Worm (Caenorhabditis elegans) whole organism, L1 larva: Measurements from ENCODE around the gene vha-1.

Experiments
- aly-2 ChIP-seq: fragments of 150-350 bp; optimal IDR thresholded peaks from 2 replicates; lab custom pipeline; 2014; ENCODE audit warnings: missing biosample characterization, missing genetic modification characterization
- elt-2 ChIP-seq: sonication (generic microtip); optimal IDR thresholded peaks from 2 replicates; lab custom pipeline; 2016; ENCODE audit warnings: missing genetic modification characterization, mild to moderate bottlenecking, inconsistent platforms, missing compliant biosample characterization, missing genetic modification reagents
- fkh-10 ChIP-seq: sonication (generic microtip); optimal IDR thresholded peaks from 2 replicates; lab custom pipeline; 2017; ENCODE audit warnings: missing biosample characterization, missing genetic modification reagents, missing genetic modification characterization
- jun-1 ChIP-seq: fragments of 150-350 bp; optimal IDR thresholded peaks from 2 replicates; lab custom pipeline; 2014; ENCODE audit warnings: missing biosample characterization, missing genetic modification reagents, missing genetic modification characterization
- lin-13 ChIP-seq: fragments of 150-350 bp; optimal IDR thresholded peaks from 2 replicates; lab custom pipeline; 2014; ENCODE audit warnings: missing biosample characterization, missing genetic modification reagents, missing genetic modification characterization
- lin-15B ChIP-seq: fragments of 150-350 bp; sonication (generic microtip); optimal IDR thresholded peaks from 3 replicates; lab custom pipeline; 2014; ENCODE audit warnings: missing biosample characterization, missing genetic modification characterization
- mdl-1 ChIP-seq, 2 experiments: fragments of 150-350 bp; optimal IDR thresholded peaks; 2 replicates each; lab custom pipeline; 2014 to 2017; ENCODE audit warnings: missing biosample characterization in 2 of 2, missing genetic modification characterization in 2 of 2, inconsistent platforms in 1 of 2
- nhr-77 ChIP-seq: fragments of 150-350 bp; optimal IDR thresholded peaks from 2 replicates; lab custom pipeline; 2014; ENCODE audit warnings: missing biosample characterization, missing genetic modification characterization
- pqm-1 ChIP-seq: sonication (generic microtip); optimal IDR thresholded peaks from 3 replicates; lab custom pipeline; 2017; ENCODE audit warnings: missing biosample characterization, missing genetic modification characterization
- skn-1 ChIP-seq: fragments of 150-350 bp; optimal IDR thresholded peaks from 2 replicates; lab custom pipeline; 2014; ENCODE audit warnings: missing biosample characterization, missing genetic modification characterization
- snpc-4 ChIP-seq: fragments of 150-350 bp; optimal IDR thresholded peaks from 2 replicates; lab custom pipeline; 2014; ENCODE audit warnings: missing biosample characterization, missing genetic modification characterization
- tbx-2 ChIP-seq: sonication (generic microtip); optimal IDR thresholded peaks from 2 replicates; lab custom pipeline; 2016; ENCODE audit warnings: missing genetic modification characterization, missing compliant biosample characterization
- unc-62 ChIP-seq: fragments of 150-350 bp; optimal IDR thresholded peaks from 2 replicates; lab custom pipeline; 2014; ENCODE audit warnings: missing biosample characterization, missing genetic modification reagents, missing genetic modification characterization

- TF ChIP-seq elt-2 (no peak), skn-1 (no peak), unc-62 (GFP tag; lab: Kevin White, UChicago) (no peak), nhr-77 (tag; lab: Kevin White, UChicago) (no peak), mdl-1 (tag; optimal IDR thresholded peaks at IDR 0.05; lab: Kevin White, UChicago) (no peak), lin-15B (tag; lab: Kevin White, UChicago) (no peak), snpc-4 (tag; lab: Kevin White, UChicago) (no peak), jun-1 (tag; lab: Kevin White, UChicago) (no peak), fkh-10 (GFP tag; lab: Kevin White, UChicago) (no peak), lin-13 (no peak), aly-2 (tag; lab: Kevin White, UChicago) (no peak), pqm-1 (tag; lab: Kevin White, UChicago) (no peak), tbx-2 (tag; lab: Kevin White, UChicago) (no peak)
These were observed 2.0 kb upstream of the vha-1 start for ce11 chrIII:9779080-9779479.
